Worm (Caenorhabditis elegans) whole organism, L1 larva: ENCODE measurements around the gene T14G8.4.

Source experiments
- C04F5.9 ChIP-seq: sonication (generic microtip); optimal IDR thresholded peaks from 2 replicates; lab custom pipeline; 2016; ENCODE audit warnings: missing genetic modification characterization, missing compliant biosample characterization
- C34B4.2 ChIP-seq: sonication (generic microtip); optimal IDR thresholded peaks from 2 replicates; lab custom pipeline; 2017; ENCODE audit warnings: mild to moderate bottlenecking, missing genetic modification characterization, missing compliant biosample characterization
- F16B12.6 ChIP-seq: fragments of 150-350 bp; optimal IDR thresholded peaks from 2 replicates; lab custom pipeline; 2014; ENCODE audit warnings: missing biosample characterization, missing genetic modification characterization
- Y116A8C.19 ChIP-seq: sonication (generic microtip); optimal IDR thresholded peaks from 2 replicates; lab custom pipeline; 2016; ENCODE audit warnings: missing compliant biosample characterization, missing genetic modification characterization, borderline replicate concordance
- aly-2 ChIP-seq: fragments of 150-350 bp; optimal IDR thresholded peaks from 2 replicates; lab custom pipeline; 2014; ENCODE audit warnings: missing biosample characterization, missing genetic modification characterization
- blmp-1 ChIP-seq: fragments of 150-350 bp; optimal IDR thresholded peaks from 2 replicates; lab custom pipeline; 2014; ENCODE audit warnings: missing biosample characterization, missing genetic modification characterization
- ceh-8 ChIP-seq: fragments of 200-800 bp; sonication (Bioruptor generic); optimal IDR thresholded peaks from 2 replicates; lab custom pipeline; 2018; ENCODE audit warnings: mild to moderate bottlenecking, missing genetic modification characterization, moderate library complexity, missing compliant biosample characterization
- ces-1 ChIP-seq: fragments of 150-350 bp; optimal IDR thresholded peaks from 2 replicates; lab custom pipeline; 2014; ENCODE audit warnings: missing biosample characterization, missing genetic modification reagents, missing genetic modification characterization
- efl-1 ChIP-seq, 4 experiments: fragments of 150-350 bp; optimal IDR thresholded peaks in 3 of 4; peaks in 1 of 4; 1 replicate in 1 of 4; 2 replicates in 3 of 4; lab custom pipeline; 2014; ENCODE audit warnings: missing biosample characterization in 2 of 4, missing genetic modification characterization in 2 of 4, missing genetic modification reagents in 2 of 4
- efl-3 ChIP-seq: fragments of 200-800 bp; sonication (Bioruptor generic); optimal IDR thresholded peaks from 2 replicates; lab custom pipeline; 2018; ENCODE audit warnings: mild to moderate bottlenecking, missing genetic modification characterization, missing compliant biosample characterization
- egl-13 ChIP-seq: sonication (generic microtip); optimal IDR thresholded peaks from 2 replicates; lab custom pipeline; 2016; ENCODE audit warnings: missing genotype, missing genetic modification reagents, missing genetic modification characterization, missing compliant biosample characterization
- egl-27 ChIP-seq, 2 experiments: fragments of 150-350 bp in 1 of 2; sonication (generic microtip); optimal IDR thresholded peaks; 3 replicates each; lab custom pipeline; 2017 to 2018; ENCODE audit warnings: missing biosample characterization in 2 of 2, missing genetic modification characterization in 2 of 2, missing genetic modification reagents in 2 of 2
- elt-2 ChIP-seq: sonication (generic microtip); optimal IDR thresholded peaks from 2 replicates; lab custom pipeline; 2016; ENCODE audit warnings: missing genetic modification characterization, mild to moderate bottlenecking, inconsistent platforms, missing compliant biosample characterization, missing genetic modification reagents
- fkh-10 ChIP-seq: sonication (generic microtip); optimal IDR thresholded peaks from 2 replicates; lab custom pipeline; 2017; ENCODE audit warnings: missing biosample characterization, missing genetic modification reagents, missing genetic modification characterization
- fkh-4 ChIP-seq: sonication (generic microtip); optimal IDR thresholded peaks from 2 replicates; lab custom pipeline; 2016; ENCODE audit warnings: missing compliant biosample characterization, missing genetic modification characterization, borderline replicate concordance
- hlh-17 ChIP-seq: fragments of 200-800 bp; sonication (Bioruptor generic); optimal IDR thresholded peaks from 2 replicates; lab custom pipeline; 2018; ENCODE audit warnings: missing genetic modification characterization, mild to moderate bottlenecking, missing compliant biosample characterization, moderate library complexity, borderline replicate concordance
- hlh-4 ChIP-seq: sonication (generic microtip); optimal IDR thresholded peaks from 2 replicates; lab custom pipeline; 2016; ENCODE audit warnings: mild to moderate bottlenecking, missing genetic modification characterization, missing compliant biosample characterization
- hpl-2 ChIP-seq: fragments of 150-350 bp; optimal IDR thresholded peaks from 2 replicates; lab custom pipeline; 2014; ENCODE audit warnings: missing biosample characterization, missing genetic modification reagents, missing genetic modification characterization
- irx-1 ChIP-seq: sonication (generic microtip); optimal IDR thresholded peaks from 2 replicates; lab custom pipeline; 2016; ENCODE audit warnings: missing genetic modification characterization, missing compliant biosample characterization
- isw-1 ChIP-seq: fragments of 200-800 bp; sonication (Bioruptor generic); IDR thresholded peaks from 2 replicates; pipeline ENCODE4 v1.3.6; 2022; ENCODE audit warnings: missing genetic modification characterization, missing compliant biosample characterization
- lin-13 ChIP-seq: fragments of 150-350 bp; optimal IDR thresholded peaks from 2 replicates; lab custom pipeline; 2014; ENCODE audit warnings: missing biosample characterization, missing genetic modification reagents, missing genetic modification characterization
- lin-14 ChIP-seq: fragments of 200-800 bp; sonication (Bioruptor generic); optimal IDR thresholded peaks from 2 replicates; lab custom pipeline; 2018; ENCODE audit warnings: mild to moderate bottlenecking, missing genetic modification characterization, moderate library complexity, missing compliant biosample characterization
- lin-35 ChIP-seq, 2 experiments: fragments of 150-350 bp; optimal IDR thresholded peaks; 2 replicates each; lab custom pipeline; 2014; ENCODE audit warnings: missing biosample characterization in 2 of 2, missing genetic modification characterization in 2 of 2, missing genetic modification reagents in 2 of 2
- lin-39 ChIP-seq: fragments of 150-350 bp; optimal IDR thresholded peaks from 2 replicates; lab custom pipeline; 2014; ENCODE audit warnings: missing biosample characterization, missing genetic modification reagents, missing genetic modification characterization
- lsy-2 ChIP-seq, 2 experiments: fragments of 150-350 bp; optimal IDR thresholded peaks; 2 replicates each; lab custom pipeline; 2014; ENCODE audit warnings: missing biosample characterization in 2 of 2, missing genetic modification characterization in 2 of 2
- mab-9 ChIP-seq: fragments of 200-800 bp; sonication (Bioruptor generic); IDR thresholded peaks from 2 replicates; pipeline ENCODE4 v1.3.6; 2022; ENCODE audit warnings: missing genetic modification reagents, missing genetic modification characterization, missing compliant biosample characterization
- mdl-1 ChIP-seq, 2 experiments: fragments of 150-350 bp; optimal IDR thresholded peaks; 2 replicates each; lab custom pipeline; 2014 to 2017; ENCODE audit warnings: missing biosample characterization in 2 of 2, missing genetic modification characterization in 2 of 2, inconsistent platforms in 1 of 2
- mep-1 ChIP-seq: fragments of 150-350 bp; optimal IDR thresholded peaks from 2 replicates; lab custom pipeline; 2014; ENCODE audit warnings: missing biosample characterization, missing genetic modification characterization
- nhr-11 ChIP-seq: fragments of 150-350 bp; optimal IDR thresholded peaks from 2 replicates; lab custom pipeline; 2014; ENCODE audit warnings: missing biosample characterization, missing genetic modification characterization
- nhr-20 ChIP-seq: sonication (generic microtip); optimal IDR thresholded peaks from 2 replicates; lab custom pipeline; 2016; ENCODE audit warnings: mild to moderate bottlenecking, missing genetic modification characterization, missing compliant biosample characterization
- nhr-237 ChIP-seq: fragments of 150-350 bp; optimal IDR thresholded peaks from 2 replicates; lab custom pipeline; 2014; ENCODE audit warnings: missing biosample characterization, missing genetic modification characterization
- nhr-28 ChIP-seq: fragments of 150-350 bp; optimal IDR thresholded peaks from 2 replicates; lab custom pipeline; 2014; ENCODE audit warnings: missing biosample characterization, missing genetic modification characterization
- nhr-76 ChIP-seq: sonication (generic microtip); optimal IDR thresholded peaks from 2 replicates; lab custom pipeline; 2017; ENCODE audit warnings: missing biosample characterization, missing genetic modification characterization
- nhr-77 ChIP-seq: fragments of 150-350 bp; optimal IDR thresholded peaks from 2 replicates; lab custom pipeline; 2014; ENCODE audit warnings: missing biosample characterization, missing genetic modification characterization
- skn-1 ChIP-seq: fragments of 150-350 bp; optimal IDR thresholded peaks from 2 replicates; lab custom pipeline; 2014; ENCODE audit warnings: missing biosample characterization, missing genetic modification characterization
- snpc-4 ChIP-seq: fragments of 150-350 bp; optimal IDR thresholded peaks from 2 replicates; lab custom pipeline; 2014; ENCODE audit warnings: missing biosample characterization, missing genetic modification characterization
- snu-23 ChIP-seq: sonication (generic microtip); optimal IDR thresholded peaks from 2 replicates; lab custom pipeline; 2016; ENCODE audit warnings: missing genetic modification characterization, missing compliant biosample characterization
- sox-4 ChIP-seq: sonication (generic microtip); optimal IDR thresholded peaks from 2 replicates; lab custom pipeline; 2016; ENCODE audit warnings: missing genetic modification characterization, missing compliant biosample characterization
- sptf-1 ChIP-seq: fragments of 150-350 bp; optimal IDR thresholded peaks from 2 replicates; lab custom pipeline; 2014; ENCODE audit warnings: missing biosample characterization, missing genetic modification characterization
- swsn-7 ChIP-seq: sonication (generic microtip); optimal IDR thresholded peaks from 2 replicates; lab custom pipeline; 2016; ENCODE audit warnings: missing genetic modification characterization, missing compliant biosample characterization
- tbx-2 ChIP-seq: sonication (generic microtip); optimal IDR thresholded peaks from 2 replicates; lab custom pipeline; 2016; ENCODE audit warnings: missing genetic modification characterization, missing compliant biosample characterization
- unc-130 ChIP-seq: fragments of 150-350 bp; optimal IDR thresholded peaks from 2 replicates; lab custom pipeline; 2017; ENCODE audit warnings: missing biosample characterization, missing genetic modification characterization, inconsistent platforms
- unc-30 ChIP-seq: sonication (generic microtip); optimal IDR thresholded peaks from 2 replicates; lab custom pipeline; 2017; ENCODE audit warnings: missing biosample characterization, missing genetic modification characterization
- unc-62 ChIP-seq: fragments of 150-350 bp; optimal IDR thresholded peaks from 2 replicates; lab custom pipeline; 2014; ENCODE audit warnings: missing biosample characterization, missing genetic modification reagents, missing genetic modification characterization
- unc-86 ChIP-seq: sonication (generic microtip); optimal IDR thresholded peaks from 2 replicates; lab custom pipeline; 2016; ENCODE audit warnings: missing genetic modification characterization, missing compliant biosample characterization
- unc-98 ChIP-seq: fragments of 200-800 bp; sonication (Bioruptor generic); IDR thresholded peaks from 2 replicates; pipeline ENCODE4 v1.3.6; 2022; ENCODE audit warnings: missing genetic modification characterization, missing compliant biosample characterization
- vab-15 ChIP-seq: sonication (generic microtip); optimal IDR thresholded peaks from 2 replicates; lab custom pipeline; 2017; ENCODE audit warnings: missing genotype, mild to moderate bottlenecking, missing genetic modification characterization, missing compliant biosample characterization
- xbp-1 ChIP-seq: sonication (generic microtip); optimal IDR thresholded peaks from 2 replicates; lab custom pipeline; 2016; ENCODE audit warnings: missing genetic modification characterization, missing compliant biosample characterization
- ztf-11 ChIP-seq, 2 experiments: sonication (generic microtip); optimal IDR thresholded peaks; 2 replicates each; lab custom pipeline; 2016 to 2017; ENCODE audit warnings: missing genetic modification characterization in 2 of 2, missing biosample characterization in 1 of 2, missing compliant biosample characterization in 1 of 2
- ztf-4 ChIP-seq: fragments of 150-350 bp; optimal IDR thresholded peaks from 2 replicates; lab custom pipeline; 2014; ENCODE audit warnings: missing biosample characterization, missing genetic modification characterization

The T14G8.4 gene

ce11 chrX:12876795-12877530 is 13.3 kb upstream of the T14G8.4 start, which contains the start of gene bcat-1 (continued):
- TF ChIP-seq hlh-4 (tag; lab: Kevin White, UChicago) (no peak), lsy-2 (tag; optimal IDR thresholded peaks at IDR 0.05; lab: Kevin White, UChicago) (peak; percentile 55 to 56), hpl-2 (GFP tag; lab: Kevin White, UChicago) (no peak), egl-27 (tag; optimal IDR thresholded peaks at IDR 0.05; lab: Kevin White, UChicago) (no peak), ztf-4 (peak; percentile 20), ztf-11 (tag; optimal IDR thresholded peaks at IDR 0.05; lab: Kevin White, UChicago) (peak in 1 of 2 experiments; percentile 55), nhr-76 (tag; lab: Kevin White, UChicago) (no peak), vab-15 (tag; lab: Kevin White, UChicago) (no peak), mdl-1 (tag; optimal IDR thresholded peaks at IDR 0.05; lab: Kevin White, UChicago) (peak; percentile 36 to 97), C04F5.9 (tag; lab: Kevin White, UChicago) (no peak), irx-1 (tag; lab: Kevin White, UChicago) (peak; percentile 33), unc-62 (GFP tag; lab: Kevin White, UChicago) (no peak), swsn-7 (tag; lab: Kevin White, UChicago) (peak; percentile 68), snu-23 (GFP tag; lab: Kevin White, UChicago) (peak; percentile 68), egl-13 (tag; lab: Kevin White, UChicago) (peak; percentile 62), unc-130 (no peak), F16B12.6 (no peak), nhr-237 (tag; lab: Kevin White, UChicago) (no peak), xbp-1 (tag; lab: Kevin White, UChicago) (peak; percentile 69), C34B4.2 (no peak), nhr-28 (tag; lab: Kevin White, UChicago) (no peak), sptf-1 (tag; lab: Kevin White, UChicago) (no peak), hlh-17 (GFP tag; lab: Kevin White, UChicago) (no peak), ces-1 (no peak), fkh-4 (tag; lab: Kevin White, UChicago) (no peak), nhr-77 (tag; lab: Kevin White, UChicago) (peak; percentile 46), efl-3 (GFP tag; lab: Kevin White, UChicago) (no peak), isw-1 (GFP tag; lab: Robert Waterston, UW) (peak; percentile 14; the same call in 1 of the 2 replicates), aly-2 (tag; lab: Kevin White, UChicago) (no peak), unc-98 (GFP tag; lab: Robert Waterston, UW) (no peak), nhr-11 (tag; lab: Kevin White, UChicago) (no peak), efl-1 (optimal IDR thresholded peaks at IDR 0.05; lab: Kevin White, UChicago) (peak; percentile 17 to 35), efl-1 (GFP tag; optimal IDR thresholded peaks at IDR 0.05 in 1 of 2; lab: Kevin White, UChicago) (no peak), mab-9 (0 out of 2 replicates have a peak, but pooled peaks have one; percentile 6)

DNA sequence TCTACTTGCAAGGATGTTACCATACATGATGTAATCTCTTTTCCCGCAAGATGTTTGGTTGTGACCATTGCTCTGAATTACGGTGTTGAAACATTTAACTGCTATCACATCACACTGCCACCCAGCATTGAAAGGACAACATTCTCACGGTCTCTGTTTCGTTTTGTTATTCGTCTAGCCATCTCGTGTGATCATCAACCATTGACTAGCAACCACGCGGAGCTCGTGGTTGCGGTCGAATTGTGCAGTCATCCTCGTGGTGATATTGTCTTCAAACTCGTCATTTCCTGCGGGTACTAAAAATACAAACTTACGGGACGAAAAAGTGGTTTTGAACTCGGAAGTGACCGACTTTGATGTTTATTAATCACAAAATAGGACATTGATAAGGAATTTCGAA is 12.0 kb upstream of the T14G8.4 start:
- peak; percentile 13 for TF ChIP-seq unc-130
- no peak for TF ChIP-seq blmp-1 (tag; lab: Kevin White, UChicago)
- no peak for TF ChIP-seq ceh-8 (GFP tag; lab: Kevin White, UChicago)
- TF ChIP-seq Y116A8C.19 (tag; lab: Kevin White, UChicago): no peak
- TF ChIP-seq unc-86 (tag; lab: Kevin White, UChicago): no peak
- TF ChIP-seq ztf-4: peak; percentile 23
- no peak for TF ChIP-seq nhr-237 (tag; lab: Kevin White, UChicago)
- peak; percentile 17 for TF ChIP-seq fkh-10 (GFP tag; lab: Kevin White, UChicago)
- no peak for TF ChIP-seq tbx-2 (tag; lab: Kevin White, UChicago)
- TF ChIP-seq mab-9: no peak
- TF ChIP-seq lin-39 (tag; lab: Kevin White, UChicago): no peak
- peak; percentile 50 for TF ChIP-seq nhr-20 (tag; lab: Kevin White, UChicago)
- TF ChIP-seq snpc-4 (tag; lab: Kevin White, UChicago): no peak
- TF ChIP-seq skn-1 (tag; lab: Kevin White, UChicago): peak; percentile 18
- no peak for TF ChIP-seq vab-15 (tag; lab: Kevin White, UChicago)
- no peak for TF ChIP-seq mep-1
- TF ChIP-seq unc-30 (tag; lab: Kevin White, UChicago): no peak
- peak; percentile 41 for TF ChIP-seq lin-14 (GFP tag; lab: Kevin White, UChicago)
- TF ChIP-seq lin-35 (GFP tag; optimal IDR thresholded peaks at IDR 0.05; lab: Kevin White, UChicago): peak in 1 of 2 experiments; percentile 20
- no peak for TF ChIP-seq swsn-7 (tag; lab: Kevin White, UChicago)
- TF ChIP-seq efl-1 (optimal IDR thresholded peaks at IDR 0.05; lab: Kevin White, UChicago): no peak
- peak in 1 of 2 experiments; percentile 28 for TF ChIP-seq efl-1 (GFP tag; optimal IDR thresholded peaks at IDR 0.05 in 1 of 2; lab: Kevin White, UChicago)
- TF ChIP-seq elt-2 (tag; lab: Kevin White, UChicago): peak; percentile 34
- TF ChIP-seq sox-4: no peak
- no peak for TF ChIP-seq lin-13
- TF ChIP-seq irx-1 (tag; lab: Kevin White, UChicago): peak; percentile 11
